Worm (Caenorhabditis elegans): ENCODE results near the gene Y53F4B.5.

The Y53F4B.5 gene

ce11 chrII:15025599-15026164 is 41.9 kb upstream of the Y53F4B.5 start, which contains the start of gene cmtr-1 (continued):
- peak; percentile 89 for TF ChIP-seq ceh-63 (GFP tag; optimal IDR thresholded peaks at IDR 0.05)
- TF ChIP-seq mep-1 (tag; optimal IDR thresholded peaks at IDR 0.05): peak; percentile 94
- TF ChIP-seq pqm-1 (tag; optimal IDR thresholded peaks at IDR 0.05): no peak
- TF ChIP-seq alr-1 (tag; optimal IDR thresholded peaks at IDR 0.05; ENCODE audit: borderline replicate concordance): no peak
- peak; percentile 85 for TF ChIP-seq fkh-4 (tag; optimal IDR thresholded peaks at IDR 0.05; ENCODE audit: borderline replicate concordance)
- peak; percentile 13 for TF ChIP-seq nhr-84 (tag; optimal IDR thresholded peaks at IDR 0.05)
- peak; percentile 87 for TF ChIP-seq efl-3 (GFP tag; optimal IDR thresholded peaks at IDR 0.05)
- peak; percentile 93 to 94 for TF ChIP-seq efl-1 (optimal IDR thresholded peaks at IDR 0.05)
- peak; percentile 87 to 99 for TF ChIP-seq efl-1 (GFP tag; optimal IDR thresholded peaks at IDR 0.05 in 1 of 2)
- peak; percentile 99 for TF ChIP-seq nhr-71 (tag; optimal IDR thresholded peaks at IDR 0.05)
- peak; percentile 93 for TF ChIP-seq ceh-88 (GFP tag; IDR thresholded peaks at IDR 0.05)
- peak; percentile 48 for TF ChIP-seq nhr-12 (tag; optimal IDR thresholded peaks at IDR 0.05)
- peak; percentile 94 for TF ChIP-seq ama-1 (optimal IDR thresholded peaks at IDR 0.05)
- TF ChIP-seq lin-13 (GFP tag; optimal IDR thresholded peaks at IDR 0.05): peak; percentile 96
- TF ChIP-seq ets-5 (GFP tag; IDR thresholded peaks at IDR 0.05): no peak
- TF ChIP-seq xbp-1 (tag; optimal IDR thresholded peaks at IDR 0.05): peak; percentile 97
- TF ChIP-seq nhr-19 (GFP tag; conservative IDR thresholded peaks at IDR 0.05): peak; percentile 99
- no peak for TF ChIP-seq nhr-76 (tag; optimal IDR thresholded peaks at IDR 0.05)
- peak; percentile 44 for TF ChIP-seq blmp-1 (tag; optimal IDR thresholded peaks at IDR 0.05)
- TF ChIP-seq nhr-47 (tag; optimal IDR thresholded peaks at IDR 0.05): peak; percentile 99
- TF ChIP-seq pax-3 (tag; optimal IDR thresholded peaks at IDR 0.05): peak; percentile 94
- peak; percentile 92 for TF ChIP-seq hpl-2 (GFP tag; optimal IDR thresholded peaks at IDR 0.05)
- TF ChIP-seq zag-1 (tag; optimal IDR thresholded peaks at IDR 0.05): no peak
- TF ChIP-seq aly-2 (tag; optimal IDR thresholded peaks at IDR 0.05): peak; percentile 90
- peak; percentile 43 for TF ChIP-seq vab-15 (tag; optimal IDR thresholded peaks at IDR 0.05)
- TF ChIP-seq jun-1 (tag; optimal IDR thresholded peaks at IDR 0.05): peak; percentile 95
- TF ChIP-seq F16B12.6 (tag; optimal IDR thresholded peaks at IDR 0.05): peak; percentile 70
- TF ChIP-seq lin-35 (GFP tag; optimal IDR thresholded peaks at IDR 0.05): peak; percentile 93
- peak; percentile 71 for TF ChIP-seq fkh-10 (GFP tag; optimal IDR thresholded peaks at IDR 0.05)
- peak; percentile 97 for TF ChIP-seq lin-14 (GFP tag; optimal IDR thresholded peaks at IDR 0.05)
- TF ChIP-seq hlh-17 (GFP tag; optimal IDR thresholded peaks at IDR 0.05; ENCODE audit: borderline replicate concordance): no peak
- no peak for TF ChIP-seq ces-1 (GFP tag; optimal IDR thresholded peaks at IDR 0.05)
- TF ChIP-seq elt-2 (tag; optimal IDR thresholded peaks at IDR 0.05): peak; percentile 95
- peak; percentile 13 to 94 (median 72) for TF ChIP-seq elt-3 (tag; optimal IDR thresholded peaks at IDR 0.05)
- peak; percentile 56 for TF ChIP-seq mef-2 (tag; optimal IDR thresholded peaks at IDR 0.05)
- peak; percentile 96 for TF ChIP-seq grh-1 (GFP tag; IDR thresholded peaks at IDR 0.05)
- peak; percentile 97 for TF ChIP-seq mab-9 (GFP tag; IDR thresholded peaks at IDR 0.05)
- peak; percentile 93 for TF ChIP-seq unc-130 (tag; optimal IDR thresholded peaks at IDR 0.05)
- TF ChIP-seq ceh-90 (tag; optimal IDR thresholded peaks at IDR 0.05): peak; percentile 51
- no peak for TF ChIP-seq pag-3 (tag; optimal IDR thresholded peaks at IDR 0.05; ENCODE audit: borderline replicate concordance, insufficient read depth)
- peak; percentile 81 for TF ChIP-seq nhr-237 (tag; optimal IDR thresholded peaks at IDR 0.05)
- peak; percentile 98 for TF ChIP-seq unc-86 (tag; optimal IDR thresholded peaks at IDR 0.05)
- peak; percentile 7 to 59 for TF ChIP-seq egl-27 (tag; optimal IDR thresholded peaks at IDR 0.05)
- TF ChIP-seq ztf-11 (tag; optimal IDR thresholded peaks at IDR 0.05): peak; percentile 38 to 97
- TF ChIP-seq isw-1 (GFP tag; IDR thresholded peaks at IDR 0.05): peak; percentile 96
- TF ChIP-seq aha-1 (tag; optimal IDR thresholded peaks at IDR 0.05): peak; percentile 69
- TF ChIP-seq ceh-8 (GFP tag; optimal IDR thresholded peaks at IDR 0.05): peak; percentile 95
- TF ChIP-seq lir-3 (tag; optimal IDR thresholded peaks at IDR 0.05; ENCODE audit: poor library complexity): no peak
- peak; percentile 91 for TF ChIP-seq zip-4 (GFP tag; optimal IDR thresholded peaks at IDR 0.05)
- TF ChIP-seq nhr-90 (tag; optimal IDR thresholded peaks at IDR 0.05; ENCODE audit: poor library complexity): peak; percentile 100
- TF ChIP-seq nhr-11 (tag; optimal IDR thresholded peaks at IDR 0.05): peak; percentile 76

All from whole organism, L1 larva.